Worm (Caenorhabditis elegans): ENCODE data around the gene clec-61.

DNA sequence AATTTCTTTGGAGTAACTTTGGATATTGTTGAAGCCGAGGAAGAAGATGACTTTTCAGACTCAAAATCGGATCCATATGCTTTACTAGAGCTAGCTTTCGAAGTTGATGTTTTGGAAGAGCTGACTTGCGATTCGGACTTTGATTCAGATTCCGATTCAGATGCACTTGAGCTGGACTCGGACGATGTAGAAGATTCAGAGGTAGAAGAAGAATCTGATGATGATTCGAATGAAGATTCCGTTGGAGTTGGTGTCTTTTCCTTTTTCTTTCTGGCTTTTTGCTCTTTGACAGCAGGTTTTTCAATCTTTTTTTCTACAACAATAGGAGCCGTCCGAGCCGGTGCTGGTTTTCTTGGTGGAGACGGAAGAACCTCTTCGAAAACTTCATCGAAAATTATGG is 17.6 kb upstream of the clec-61 start:
- no peak for TF ChIP-seq him-1 (tag; optimal IDR thresholded peaks at IDR 0.05)
- no peak for TF ChIP-seq dao-5 (tag; optimal IDR thresholded peaks at IDR 0.05)
